Fruit fly (Drosophila melanogaster) whole organism, embryonic: Measurements from ENCODE around the gene Vm26Aa.

Source experiments
- Abd-B ChIP-seq: fragments of 200-800 bp; sonication (Bioruptor generic); optimal IDR thresholded peaks from 2 replicates; lab custom pipeline; 2018; ENCODE audit warnings: missing biosample characterization, mild to moderate bottlenecking, missing genetic modification characterization, moderate library complexity
- Adf1 ChIP-seq: fragments of 200-800 bp; sonication (Bioruptor generic); IDR thresholded peaks from 2 replicates; pipeline ENCODE4 v1.3.6; 2022; ENCODE audit warnings: missing biosample characterization, missing genetic modification characterization
- Bgb ChIP-seq: fragments of 200-800 bp; sonication (Bioruptor generic); IDR thresholded peaks from 2 replicates; pipeline ENCODE4 v1.3.6; 2022; ENCODE audit warnings: missing biosample characterization, missing genetic modification characterization; ENCODE audit not compliant: partially characterized antibody
- CG10147 ChIP-seq: fragments of 200-800 bp; sonication (Bioruptor generic); optimal IDR thresholded peaks from 2 replicates; lab custom pipeline; 2019; ENCODE audit warnings: missing biosample characterization, mild to moderate bottlenecking, missing genetic modification characterization, moderate library complexity
- CG11695 ChIP-seq: fragments of 200-800 bp; sonication (Bioruptor generic); IDR thresholded peaks from 3 replicates; pipeline ENCODE4 v1.3.6; 2022; ENCODE audit warnings: missing biosample characterization, missing genetic modification characterization
- CG12236 ChIP-seq: fragments of 200-800 bp; sonication (Bioruptor generic); optimal IDR thresholded peaks from 2 replicates; lab custom pipeline; 2016; ENCODE audit warnings: missing biosample characterization, missing genetic modification characterization
- CG12659 ChIP-seq: fragments of 200-800 bp; sonication (Bioruptor generic); optimal IDR thresholded peaks from 3 replicates; lab custom pipeline; 2017; ENCODE audit warnings: mild to moderate bottlenecking, missing biosample characterization, missing genetic modification reagents, missing genetic modification characterization
- CG13894 ChIP-seq: fragments of 200-800 bp; sonication (Bioruptor generic); optimal IDR thresholded peaks from 3 replicates; lab custom pipeline; 2018; ENCODE audit warnings: missing biosample characterization, mild to moderate bottlenecking, missing genetic modification characterization, moderate library complexity
- CG1603 ChIP-seq: fragments of 200-800 bp; sonication (Bioruptor generic); optimal IDR thresholded peaks from 2 replicates; lab custom pipeline; 2019; ENCODE audit warnings: missing biosample characterization, mild to moderate bottlenecking, missing genetic modification characterization, moderate library complexity
- CG1647 ChIP-seq: fragments of 200-800 bp; sonication (Bioruptor generic); optimal IDR thresholded peaks from 3 replicates; lab custom pipeline; 2016; ENCODE audit warnings: missing biosample characterization, missing genetic modification characterization
- CG16863 ChIP-seq: fragments of 200-800 bp; sonication (Bioruptor generic); optimal IDR thresholded peaks from 3 replicates; lab custom pipeline; 2016; ENCODE audit warnings: missing biosample characterization, missing genetic modification characterization
- CG17359 ChIP-seq: fragments of 200-800 bp; sonication (Bioruptor generic); optimal IDR thresholded peaks from 3 replicates; lab custom pipeline; 2018; ENCODE audit warnings: missing biosample characterization, mild to moderate bottlenecking, missing genetic modification characterization, moderate library complexity
- CG17361 ChIP-seq: fragments of 200-800 bp; sonication (Bioruptor generic); IDR thresholded peaks from 3 replicates; pipeline ENCODE4 v1.3.6; 2022; ENCODE audit warnings: missing biosample characterization, missing genetic modification characterization
- CG18599 ChIP-seq: fragments of 200-800 bp; sonication (Bioruptor generic); optimal IDR thresholded peaks from 3 replicates; lab custom pipeline; 2017; ENCODE audit warnings: missing biosample characterization, missing genetic modification characterization, mild to moderate bottlenecking, moderate library complexity, missing genetic modification reagents
- CG2129 ChIP-seq: fragments of 200-800 bp; sonication (Bioruptor generic); IDR thresholded peaks from 2 replicates; pipeline ENCODE4 v1.3.6; 2022; ENCODE audit warnings: missing biosample characterization, missing genetic modification characterization; ENCODE audit not compliant: partially characterized antibody
- CG2678 ChIP-seq: fragments of 200-800 bp; sonication (Bioruptor generic); optimal IDR thresholded peaks from 3 replicates; lab custom pipeline; 2019; ENCODE audit warnings: missing biosample characterization, mild to moderate bottlenecking, missing genetic modification characterization, moderate library complexity
- CG33213 ChIP-seq: fragments of 200-800 bp; sonication (Bioruptor generic); optimal IDR thresholded peaks from 3 replicates; lab custom pipeline; 2016; ENCODE audit warnings: missing biosample characterization, missing genetic modification characterization
- CG4854 ChIP-seq: fragments of 200-800 bp; sonication (Bioruptor generic); optimal IDR thresholded peaks from 2 replicates; lab custom pipeline; 2016; ENCODE audit warnings: missing biosample characterization, missing genetic modification characterization, inconsistent platforms
- CG6175 ChIP-seq: fragments of 200-800 bp; sonication (Bioruptor generic); IDR thresholded peaks from 3 replicates; pipeline ENCODE4 v1.3.6; 2022; ENCODE audit warnings: missing biosample characterization, missing genetic modification characterization
- CG6254 ChIP-seq: fragments of 200-800 bp; sonication (Bioruptor generic); optimal IDR thresholded peaks from 3 replicates; lab custom pipeline; 2017; ENCODE audit warnings: mild to moderate bottlenecking, missing biosample characterization, missing genetic modification reagents, missing genetic modification characterization
- CG8478 ChIP-seq: fragments of >200 bp; optimal IDR thresholded peaks from 2 replicates; lab custom pipeline; 2018
- CG9727 ChIP-seq: fragments of 200-800 bp; sonication (Bioruptor generic); optimal IDR thresholded peaks from 3 replicates; lab custom pipeline; 2017; ENCODE audit warnings: missing biosample characterization, mild to moderate bottlenecking, missing genetic modification characterization
- D19B ChIP-seq: fragments of 200-800 bp; sonication (Bioruptor generic); optimal IDR thresholded peaks from 2 replicates; lab custom pipeline; 2017; ENCODE audit warnings: missing biosample characterization, mild to moderate bottlenecking, missing genetic modification characterization
- Dad ChIP-seq: fragments of 200-800 bp; sonication (Bioruptor generic); optimal IDR thresholded peaks from 3 replicates; lab custom pipeline; 2016; ENCODE audit warnings: missing biosample characterization, missing genetic modification characterization
- Dp ChIP-seq: fragments of 200-800 bp; sonication (Bioruptor generic); optimal IDR thresholded peaks from 2 replicates; lab custom pipeline; 2018; ENCODE audit warnings: missing biosample characterization, mild to moderate bottlenecking, missing genetic modification characterization, moderate library complexity
- Dref ChIP-seq: fragments of 200-800 bp; sonication (Bioruptor generic); IDR thresholded peaks from 2 replicates; pipeline ENCODE4 v1.3.6; 2022; ENCODE audit warnings: missing biosample characterization, missing genetic modification characterization
- Hey ChIP-seq: fragments of 200-800 bp; sonication (Bioruptor generic); optimal IDR thresholded peaks from 3 replicates; lab custom pipeline; 2018; ENCODE audit warnings: missing biosample characterization, mild to moderate bottlenecking, missing genetic modification characterization
- Hr78 ChIP-seq, 2 experiments: fragments of 200-800 bp in 1 of 2; fragments of >200 bp in 1 of 2; sonication (Bioruptor generic) in 1 of 2; optimal IDR thresholded peaks; 2 replicates each; lab custom pipeline; 2017 to 2019; ENCODE audit warnings: missing biosample characterization in 2 of 2, missing genetic modification characterization in 2 of 2, mild to moderate bottlenecking in 1 of 2, moderate library complexity in 1 of 2
- Mes4 ChIP-seq: fragments of 200-800 bp; sonication (Bioruptor generic); optimal IDR thresholded peaks from 2 replicates; lab custom pipeline; 2016; ENCODE audit warnings: missing biosample characterization, missing genetic modification characterization
- NC2β ChIP-seq: fragments of 200-800 bp; sonication (Bioruptor generic); optimal IDR thresholded peaks from 2 replicates; lab custom pipeline; 2016; ENCODE audit warnings: missing biosample characterization, missing genetic modification characterization
- Rfx ChIP-seq: fragments of 200-800 bp; sonication (Bioruptor generic); IDR thresholded peaks from 2 replicates; pipeline ENCODE4 v1.3.6; 2022; ENCODE audit warnings: missing biosample characterization, missing genetic modification characterization
- Side ChIP-seq: fragments of 200-800 bp; sonication (Bioruptor generic); optimal IDR thresholded peaks from 2 replicates; lab custom pipeline; 2016; ENCODE audit warnings: missing biosample characterization, missing genetic modification characterization
- cato ChIP-seq: fragments of 200-800 bp; sonication (Bioruptor generic); optimal IDR thresholded peaks from 2 replicates; lab custom pipeline; 2016; ENCODE audit warnings: missing biosample characterization, missing genetic modification characterization, borderline replicate concordance
- chif ChIP-seq, 2 experiments: fragments of 200-800 bp; sonication (Bioruptor generic); optimal IDR thresholded peaks; 3 replicates each; lab custom pipeline; 2016; ENCODE audit warnings: missing biosample characterization in 2 of 2, missing genetic modification characterization in 2 of 2
- chn ChIP-seq: fragments of 200-800 bp; sonication (Bioruptor generic); optimal IDR thresholded peaks from 2 replicates; lab custom pipeline; 2016; ENCODE audit warnings: missing biosample characterization, missing genetic modification characterization
- corto ChIP-seq: fragments of 200-800 bp; sonication (Bioruptor generic); optimal IDR thresholded peaks from 2 replicates; lab custom pipeline; 2016; ENCODE audit warnings: missing biosample characterization, mild to moderate bottlenecking, missing genetic modification characterization, moderate library complexity
- dati ChIP-seq: fragments of 200-800 bp; sonication (Bioruptor generic); IDR thresholded peaks from 2 replicates; pipeline ENCODE4 v1.3.6; 2022; ENCODE audit warnings: missing biosample characterization, missing genetic modification characterization
- dimm ChIP-seq: fragments of 200-800 bp; sonication (Bioruptor generic); IDR thresholded peaks from 2 replicates; pipeline ENCODE4 v1.3.6; 2022; ENCODE audit warnings: missing biosample characterization, missing genetic modification characterization
- kah ChIP-seq: fragments of 200-800 bp; sonication (Bioruptor generic); optimal IDR thresholded peaks from 2 replicates; lab custom pipeline; 2018; ENCODE audit warnings: missing biosample characterization, mild to moderate bottlenecking, missing genetic modification characterization
- ken ChIP-seq: fragments of 200-800 bp; sonication (Bioruptor generic); IDR thresholded peaks from 3 replicates; pipeline ENCODE4 v1.3.6; 2022; ENCODE audit warnings: missing biosample characterization, missing genetic modification characterization
- lilli ChIP-seq: fragments of 200-800 bp; sonication (Bioruptor generic); optimal IDR thresholded peaks from 3 replicates; lab custom pipeline; 2016; ENCODE audit warnings: missing biosample characterization, missing genetic modification characterization
- lov ChIP-seq, 2 experiments: fragments of 200-800 bp in 1 of 2; fragments of >200 bp in 1 of 2; sonication (Bioruptor generic) in 1 of 2; IDR thresholded peaks in 1 of 2; optimal IDR thresholded peaks in 1 of 2; 2 replicates in 1 of 2; 3 replicates in 1 of 2; pipeline versions ENCODE4 v1.3.6 to Lab custom; 2017 to 2022; ENCODE audit warnings: missing biosample characterization in 1 of 2, missing genetic modification characterization in 1 of 2
- onecut ChIP-seq: fragments of 200-800 bp; sonication (Bioruptor generic); IDR thresholded peaks from 2 replicates; pipeline ENCODE4 v1.3.6; 2022; ENCODE audit warnings: missing biosample characterization, missing genetic modification characterization
- pb ChIP-seq: fragments of 200-800 bp; sonication (Bioruptor generic); optimal IDR thresholded peaks from 3 replicates; lab custom pipeline; 2016; ENCODE audit warnings: missing biosample characterization, missing genetic modification characterization
- sima ChIP-seq: fragments of 200-800 bp; sonication (Bioruptor generic); optimal IDR thresholded peaks from 2 replicates; lab custom pipeline; 2016; ENCODE audit warnings: missing biosample characterization, missing genetic modification characterization
- sisA ChIP-seq: fragments of 200-800 bp; sonication (Bioruptor generic); IDR thresholded peaks from 2 replicates; pipeline ENCODE4 v1.3.6; 2022; ENCODE audit warnings: missing biosample characterization, missing genetic modification characterization
- ttk ChIP-seq: fragments of 200-800 bp; sonication (Bioruptor generic); IDR thresholded peaks from 2 replicates; pipeline ENCODE4 v2.1.2; 2022; ENCODE audit warnings: missing biosample characterization, missing genetic modification characterization
- unc-4 ChIP-seq: fragments of 200-800 bp; sonication (Bioruptor generic); IDR thresholded peaks from 2 replicates; pipeline ENCODE4 v1.3.6; 2022; ENCODE audit warnings: missing biosample characterization, missing genetic modification characterization; ENCODE audit not compliant: partially characterized antibody
- vnd ChIP-seq: fragments of 200-800 bp; sonication (Bioruptor generic); IDR thresholded peaks from 3 replicates; pipeline ENCODE4 v1.3.6; 2022; ENCODE audit warnings: missing biosample characterization, missing genetic modification characterization; ENCODE audit not compliant: partially characterized antibody

Gene Vm26Aa

dm6 chr2L:5948775-5949526 is 11.2 kb downstream of the Vm26Aa start, which contains the start of gene CG9044 (continued):
- no peak for TF ChIP-seq dimm
- TF ChIP-seq CG18599 = no peak
- no peak for TF ChIP-seq CG10147 (GFP tag; lab: Kevin White, UChicago)
- peak; percentile 62 for TF ChIP-seq chn (GFP tag; lab: Kevin White, UChicago)
- no peak for TF ChIP-seq Adf1 (GFP tag; lab: Robert Waterston, UW)
- TF ChIP-seq lov (optimal IDR thresholded peaks at IDR 0.05; lab: Kevin White, UChicago) = no peak
- TF ChIP-seq lov (GFP tag; IDR thresholded peaks at IDR 0.05; lab: Robert Waterston, UW) = no peak
- TF ChIP-seq CG6175 = no peak
- no peak; the same call in 1 of the 3 replicates for TF ChIP-seq CG17361 (GFP tag; lab: Robert Waterston, UW)
- no peak; the same call in none of the 2 replicates for TF ChIP-seq Dref (GFP tag; lab: Robert Waterston, UW)
- no peak for TF ChIP-seq pb
- no peak for TF ChIP-seq CG17359 (tag; lab: Kevin White, UChicago)
- peak; percentile 93 for TF ChIP-seq vnd
- no peak for TF ChIP-seq Hr78 (GFP tag; optimal IDR thresholded peaks at IDR 0.05; lab: Kevin White, UChicago)
- peak; percentile 68 for TF ChIP-seq CG1647 (GFP tag; lab: Kevin White, UChicago)
- peak; percentile 73; the same call in 1 of the 2 replicates for TF ChIP-seq Rfx
- no peak for TF ChIP-seq Hey (tag; lab: Kevin White, UChicago)
- TF ChIP-seq CG8478 (lab: Kevin White, UChicago) = no peak
- peak; percentile 19 for TF ChIP-seq CG16863 (GFP tag; lab: Kevin White, UChicago)
- TF ChIP-seq CG12659 (GFP tag; lab: Kevin White, UChicago) = peak; percentile 79
- TF ChIP-seq chif (GFP tag; optimal IDR thresholded peaks at IDR 0.05; lab: Kevin White, UChicago) = peak; percentile 1 to 46
- no peak for TF ChIP-seq kah (GFP tag; lab: Kevin White, UChicago)
- peak; percentile 16 for TF ChIP-seq CG4854 (GFP tag; lab: Kevin White, UChicago)
- TF ChIP-seq lilli (GFP tag; lab: Kevin White, UChicago) = peak; percentile 79
- TF ChIP-seq corto (GFP tag; lab: Kevin White, UChicago) = no peak
- TF ChIP-seq unc-4 (GFP tag; lab: Robert Waterston, UW) = peak; percentile 85
- peak; percentile 60 for TF ChIP-seq CG9727 (GFP tag; lab: Kevin White, UChicago)
- TF ChIP-seq CG33213 (GFP tag; lab: Kevin White, UChicago) = peak; percentile 7
- no peak for TF ChIP-seq CG2678 (tag; lab: Kevin White, UChicago)
- TF ChIP-seq dati (GFP tag; lab: Robert Waterston, UW) = no peak
- peak; percentile 75 for TF ChIP-seq Dp (GFP tag; lab: Kevin White, UChicago)
- no peak for TF ChIP-seq D19B
- TF ChIP-seq Abd-B = no peak
- TF ChIP-seq ken (GFP tag; lab: Robert Waterston, UW) = 0 out of 3 replicates have a peak, but pooled peaks have one; percentile 28
- TF ChIP-seq ttk = no peak
- peak; percentile 36 for TF ChIP-seq NC2β (GFP tag; lab: Kevin White, UChicago)
- TF ChIP-seq CG6254 (GFP tag; lab: Kevin White, UChicago) = no peak
- TF ChIP-seq Bgb = peak; percentile 89
- no peak for TF ChIP-seq sima (GFP tag; lab: Kevin White, UChicago)
- no peak for TF ChIP-seq CG13894 (tag; lab: Kevin White, UChicago)
- no peak for TF ChIP-seq onecut
- TF ChIP-seq CG12236 (GFP tag; lab: Kevin White, UChicago) = no peak
- peak; percentile 31 for TF ChIP-seq cato (GFP tag; lab: Kevin White, UChicago)
- TF ChIP-seq sisA (GFP tag; lab: Robert Waterston, UW) = peak; percentile 52
- TF ChIP-seq CG1603 (tag; lab: Kevin White, UChicago) = no peak
- no peak for TF ChIP-seq CG11695 (GFP tag; lab: Robert Waterston, UW)
- TF ChIP-seq CG2129 (GFP tag; lab: Robert Waterston, UW) = peak; percentile 88
- peak; percentile 55 for TF ChIP-seq Side (GFP tag; lab: Kevin White, UChicago)
- peak; percentile 59 for TF ChIP-seq Dad (GFP tag; lab: Kevin White, UChicago)
- no peak for TF ChIP-seq Mes4 (GFP tag; lab: Kevin White, UChicago)
